Worm (Caenorhabditis elegans): Measurements from ENCODE around the gene saeg-1.

saeg-1 gene

DNA sequence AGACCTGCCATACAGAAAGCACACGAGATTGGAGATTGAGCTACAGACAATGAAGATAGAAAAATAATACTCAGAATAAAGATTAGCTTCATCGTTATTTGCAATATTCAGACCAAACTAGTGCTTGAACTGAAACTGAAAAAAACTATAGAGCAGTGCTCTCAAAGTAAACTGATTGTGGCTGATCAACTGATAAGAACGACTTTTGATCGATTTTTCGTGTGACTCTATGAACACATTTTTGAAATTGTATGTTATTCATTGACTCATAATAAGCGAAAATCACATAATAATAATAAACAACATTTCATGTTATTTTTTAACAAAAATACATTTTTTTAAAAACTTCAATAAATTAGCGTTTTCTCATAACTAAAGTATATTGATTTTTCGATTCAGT, 35.6 kb upstream of the saeg-1 start, which contains the start of gene spp-16:
Gene spp-16, minus strand, starts transcription at position 179 of the 400 bp plus-strand sequence.
- TF ChIP-seq elt-2 (tag; optimal IDR thresholded peaks at IDR 0.05) (peak; percentile 56), nhr-23 (tag; optimal IDR thresholded peaks at IDR 0.05) (no peak), pqm-1 (tag; optimal IDR thresholded peaks at IDR 0.05) (peak; percentile 25), nhr-77 (tag; optimal IDR thresholded peaks at IDR 0.05) (no peak)

ce11 chrV:10898629-10899028, 33.1 kb upstream of the saeg-1 start:
- no peak for TF ChIP-seq nhr-237 (tag; optimal IDR thresholded peaks at IDR 0.05)
- no peak for TF ChIP-seq lin-39 (tag; optimal IDR thresholded peaks at IDR 0.05)
- TF ChIP-seq ama-1 (optimal IDR thresholded peaks at IDR 0.05) = no peak
- TF ChIP-seq unc-39 (tag; optimal IDR thresholded peaks at IDR 0.05) = no peak
- TF ChIP-seq nfya-1 (tag; optimal IDR thresholded peaks at IDR 0.05; ENCODE audit: insufficient read depth) = no peak
- TF ChIP-seq elt-1 (tag; optimal IDR thresholded peaks at IDR 0.05) = peak; percentile 29
- TF ChIP-seq fos-1 (tag; optimal IDR thresholded peaks at IDR 0.05) = no peak
- no peak for TF ChIP-seq fkh-2 (tag; optimal IDR thresholded peaks at IDR 0.05)
- peak; percentile 54 for TF ChIP-seq nhr-25 (tag; optimal IDR thresholded peaks at IDR 0.05)

DNA sequence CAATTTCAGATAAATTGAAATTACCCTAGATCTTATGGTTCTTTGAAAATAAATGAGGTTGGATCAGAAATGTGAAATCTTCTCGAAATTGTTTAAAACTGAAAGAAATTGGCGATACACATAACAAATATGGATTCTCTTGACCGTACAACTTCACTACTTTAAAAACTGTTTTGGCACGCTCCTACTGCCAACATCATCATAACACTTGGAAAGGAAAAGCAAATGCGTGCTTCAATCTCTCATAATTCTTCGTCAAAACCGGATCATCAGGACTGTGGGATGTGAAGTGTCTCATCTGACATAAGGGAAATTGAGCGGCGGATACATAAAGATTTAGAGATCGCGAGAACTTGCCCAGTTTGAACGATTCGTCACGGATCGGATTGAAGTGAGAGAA, 32.6 kb upstream of the saeg-1 start, which contains the start of gene F32D8.7:
Gene F32D8.7, plus strand, starts transcription at position 329 of the 400 bp plus-strand sequence.
- TF ChIP-seq nhr-23 (tag; optimal IDR thresholded peaks at IDR 0.05) (peak; percentile 1), nhr-67 (tag; optimal IDR thresholded peaks at IDR 0.05) (no peak), elt-2 (tag; optimal IDR thresholded peaks at IDR 0.05) (no peak), zag-1 (tag; optimal IDR thresholded peaks at IDR 0.05) (no peak), fkh-2 (tag; optimal IDR thresholded peaks at IDR 0.05) (no peak), pqm-1 (tag; optimal IDR thresholded peaks at IDR 0.05) (no peak), nhr-11 (tag; optimal IDR thresholded peaks at IDR 0.05) (no peak)

DNA sequence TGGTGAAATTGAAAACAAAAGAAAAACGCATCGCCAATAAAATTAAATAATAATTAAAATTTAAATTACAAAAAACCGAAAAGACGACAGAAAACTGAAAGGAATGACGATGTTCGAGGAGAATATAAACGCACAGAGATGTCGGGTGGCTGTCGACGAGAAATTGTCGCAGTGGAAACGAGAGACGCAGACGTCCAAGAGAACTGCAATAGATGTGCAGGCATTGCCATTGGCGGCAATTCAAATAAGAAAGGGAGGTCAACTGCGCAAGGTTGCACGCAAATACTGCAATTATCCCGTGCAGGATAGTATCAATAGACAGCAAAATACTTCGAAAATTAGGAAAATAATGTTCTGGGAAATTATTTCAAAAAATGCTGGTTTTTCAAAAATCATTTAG, 31.7 kb upstream of the saeg-1 start:
- TF ChIP-seq nhr-43 (tag; optimal IDR thresholded peaks at IDR 0.05; ENCODE audit: poor library complexity, severe bottlenecking) (peak; percentile 99), unc-62 (GFP tag; optimal IDR thresholded peaks at IDR 0.05) (peak; percentile 91), fos-1 (tag; optimal IDR thresholded peaks at IDR 0.05) (peak; percentile 85), pha-4 (tag; optimal IDR thresholded peaks at IDR 0.05) (peak; percentile 99), ceh-9 (tag; optimal IDR thresholded peaks at IDR 0.05) (peak; percentile 11), egl-27 (tag; optimal IDR thresholded peaks at IDR 0.05) (peak; percentile 74), ztf-4 (tag; optimal IDR thresholded peaks at IDR 0.05) (peak; percentile 90), ceh-28 (tag; optimal IDR thresholded peaks at IDR 0.05) (peak; percentile 95), nhr-12 (tag; optimal IDR thresholded peaks at IDR 0.05) (no peak), nhr-25 (tag; optimal IDR thresholded peaks at IDR 0.05) (peak; percentile 100), fkh-2 (tag; optimal IDR thresholded peaks at IDR 0.05) (peak; percentile 59), ceh-16 (tag; optimal IDR thresholded peaks at IDR 0.05) (peak; percentile 28), jun-1 (tag; optimal IDR thresholded peaks at IDR 0.05) (peak; percentile 97), elt-2 (tag; optimal IDR thresholded peaks at IDR 0.05) (peak; percentile 93), sea-2 (GFP tag; optimal IDR thresholded peaks at IDR 0.05) (peak; percentile 53), nhr-237 (tag; optimal IDR thresholded peaks at IDR 0.05) (no peak), nhr-11 (tag; optimal IDR thresholded peaks at IDR 0.05) (peak; percentile 96), hmg-11 (tag; optimal IDR thresholded peaks at IDR 0.05) (peak; percentile 95), R02D3.7 (tag; optimal IDR thresholded peaks at IDR 0.05) (peak; percentile 94), snpc-4 (tag; optimal IDR thresholded peaks at IDR 0.05) (peak; percentile 96), lin-39 (tag; optimal IDR thresholded peaks at IDR 0.05) (peak; percentile 98), nhr-28 (tag; optimal IDR thresholded peaks at IDR 0.05) (peak; percentile 81), nhr-23 (tag; optimal IDR thresholded peaks at IDR 0.05) (peak; percentile 100), lin-15B (tag; optimal IDR thresholded peaks at IDR 0.05) (peak; percentile 99), elt-3 (tag; optimal IDR thresholded peaks at IDR 0.05) (peak; percentile 67 to 96 (median 72)), zag-1 (tag; optimal IDR thresholded peaks at IDR 0.05) (peak; percentile 89), nhr-67 (tag; optimal IDR thresholded peaks at IDR 0.05) (peak; percentile 48), mml-1 (tag; optimal IDR thresholded peaks at IDR 0.05) (no peak), pqm-1 (tag; optimal IDR thresholded peaks at IDR 0.05) (peak; percentile 92), fkh-10 (GFP tag; optimal IDR thresholded peaks at IDR 0.05) (peak; percentile 91), ceh-82 (tag; optimal IDR thresholded peaks at IDR 0.05) (peak; percentile 96), elt-1 (tag; optimal IDR thresholded peaks at IDR 0.05) (peak; percentile 92), unc-39 (tag; optimal IDR thresholded peaks at IDR 0.05) (no peak), ZK546.5 (tag; optimal IDR thresholded peaks at IDR 0.05) (peak; percentile 100), aly-2 (tag; optimal IDR thresholded peaks at IDR 0.05) (peak; percentile 79), daf-12 (tag; optimal IDR thresholded peaks at IDR 0.05) (peak; percentile 65), ztf-11 (tag; optimal IDR thresholded peaks at IDR 0.05) (no peak), nhr-77 (tag; optimal IDR thresholded peaks at IDR 0.05) (peak; percentile 95), nfya-1 (tag; optimal IDR thresholded peaks at IDR 0.05; ENCODE audit: insufficient read depth) (peak; percentile 98), skn-1 (tag; optimal IDR thresholded peaks at IDR 0.05) (peak; percentile 95), mdl-1 (tag; optimal IDR thresholded peaks at IDR 0.05) (peak; percentile 69), eor-1 (tag; optimal IDR thresholded peaks at IDR 0.05) (peak in 1 of 2 experiments; percentile 9), ama-1 (optimal IDR thresholded peaks at IDR 0.05) (peak; percentile 91), lsy-12 (tag; optimal IDR thresholded peaks at IDR 0.05) (peak; percentile 99), nhr-76 (tag; optimal IDR thresholded peaks at IDR 0.05) (peak; percentile 87)

Measured in whole organism, L3 larva.